Fruit fly (Drosophila melanogaster): Measurements from ENCODE around the gene CG45544.

DNA sequence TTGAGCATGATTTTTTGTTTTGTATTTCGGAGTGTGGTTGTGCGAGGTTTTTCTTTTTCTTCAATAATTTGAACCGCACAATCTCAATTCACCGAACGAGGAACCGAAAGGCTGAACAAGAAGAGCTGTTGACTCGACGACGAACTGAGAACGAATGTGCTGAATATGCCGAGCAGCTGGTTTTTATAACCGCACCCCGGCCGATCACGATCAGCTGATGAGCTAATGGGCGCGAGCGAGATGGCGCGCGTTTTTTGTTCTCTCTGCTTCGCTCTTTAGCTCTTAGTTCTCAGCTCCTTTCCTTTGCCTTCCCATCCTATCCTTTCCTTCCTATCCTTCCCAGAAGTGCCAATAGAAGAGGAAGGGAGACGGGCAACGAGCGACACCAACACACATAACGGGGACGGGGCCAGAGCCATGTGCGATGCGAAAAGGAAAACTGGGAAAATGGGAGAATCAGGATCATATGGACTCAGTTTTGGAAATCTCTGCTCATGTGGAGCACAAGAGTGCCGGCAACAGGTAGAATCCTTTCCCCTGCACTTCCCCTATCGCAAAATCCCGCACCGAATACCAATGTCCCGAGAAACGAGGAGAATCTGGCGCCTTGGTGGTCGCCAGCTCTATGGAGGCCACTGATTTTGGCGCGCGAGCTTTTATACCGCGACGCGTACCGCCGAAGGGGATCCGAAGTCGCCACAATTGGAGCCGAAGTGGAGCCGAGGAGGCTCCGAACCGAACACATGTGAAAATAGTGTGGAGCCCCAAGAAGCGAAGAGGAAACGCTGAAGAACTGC is 921 bp upstream of the CG45544 start, which contains the start of gene stg:
- TF ChIP-seq CG8478 (optimal IDR thresholded peaks at IDR 0.05) (no peak), EcR (GFP tag; optimal IDR thresholded peaks at IDR 0.05) (no peak), pan (optimal IDR thresholded peaks at IDR 0.05) (no peak), psq (optimal IDR thresholded peaks at IDR 0.05) (no peak), Dll (optimal IDR thresholded peaks at IDR 0.05) (no peak)

All from whole organism.